Fruit fly (Drosophila melanogaster): ENCODE measurements around the gene NetA.

NetA gene

DNA sequence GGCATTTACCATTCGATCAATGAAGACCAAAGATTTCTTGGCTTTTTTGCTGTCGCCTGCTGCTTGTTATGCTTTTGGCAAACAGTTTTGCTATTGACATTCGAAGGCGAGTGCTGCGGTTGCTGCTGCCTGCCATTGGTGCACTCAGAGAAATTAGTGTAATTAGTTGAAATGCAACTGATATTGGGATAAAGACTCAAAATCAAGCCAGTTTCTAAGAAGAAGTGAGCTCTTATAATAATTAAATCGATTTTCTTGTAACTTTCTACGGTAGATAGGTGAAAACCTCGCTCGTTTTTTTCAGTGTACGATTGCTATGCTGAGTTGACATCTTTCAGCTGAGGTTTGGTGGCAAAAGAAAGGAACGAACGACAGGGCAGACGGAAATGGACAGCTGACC, 32.3 kb downstream of the NetA start (continued):
- TF ChIP-seq hb (GFP tag; IDR thresholded peaks at IDR 0.05; ENCODE audit: partially characterized antibody) (no peak), CG18476 (GFP tag; optimal IDR thresholded peaks at IDR 0.05) (no peak), CG17361 (GFP tag; IDR thresholded peaks at IDR 0.05) (no peak), CG6791 (GFP tag; IDR thresholded peaks at IDR 0.05; ENCODE audit: partially characterized antibody) (no peak), CG34422 (GFP tag; IDR thresholded peaks at IDR 0.05) (0 out of 3 replicates have a peak, but pooled peaks have one; percentile 11), Eip74EF (GFP tag; optimal IDR thresholded peaks at IDR 0.05) (no peak), gro (GFP tag; optimal IDR thresholded peaks at IDR 0.05) (no peak), CG17359 (tag; optimal IDR thresholded peaks at IDR 0.05) (peak; percentile 16), Sox102F (GFP tag; optimal IDR thresholded peaks at IDR 0.05) (peak; percentile 24), emc (GFP tag; optimal IDR thresholded peaks at IDR 0.05) (no peak), CG8944 (GFP tag; optimal IDR thresholded peaks at IDR 0.05) (no peak), trh (GFP tag; optimal IDR thresholded peaks at IDR 0.05) (no peak), CG15601 (tag; optimal IDR thresholded peaks at IDR 0.05) (no peak), CG8281 (tag; optimal IDR thresholded peaks at IDR 0.05) (no peak), CG11456 (GFP tag; IDR thresholded peaks at IDR 0.05) (no peak), CG30020 (tag; optimal IDR thresholded peaks at IDR 0.05) (no peak), CG1603 (tag; optimal IDR thresholded peaks at IDR 0.05) (peak; percentile 36), hbn (GFP tag; IDR thresholded peaks at IDR 0.05; ENCODE audit: partially characterized antibody) (no peak), CG18011 (GFP tag; optimal IDR thresholded peaks at IDR 0.05) (no peak), nmo (GFP tag; optimal IDR thresholded peaks at IDR 0.05) (no peak), her (GFP tag; optimal IDR thresholded peaks at IDR 0.05) (no peak), CG14965 (GFP tag; optimal IDR thresholded peaks at IDR 0.05; ENCODE audit: borderline replicate concordance) (no peak), ase (GFP tag; IDR thresholded peaks at IDR 0.05) (no peak), CG17568 (GFP tag; optimal IDR thresholded peaks at IDR 0.05) (no peak), CG3065 (GFP tag; optimal IDR thresholded peaks at IDR 0.05) (no peak), CG30403 (GFP tag; optimal IDR thresholded peaks at IDR 0.05) (no peak), dmrt11E (tag; optimal IDR thresholded peaks at IDR 0.05) (no peak), crc (GFP tag; optimal IDR thresholded peaks at IDR 0.05) (no peak), CG6689 (GFP tag; IDR thresholded peaks at IDR 0.05) (peak; percentile 18; the same call in 1 of the 2 replicates), ash1 (GFP tag; optimal IDR thresholded peaks at IDR 0.05) (no peak), Lhr (GFP tag; optimal IDR thresholded peaks at IDR 0.05) (no peak), CG34224 (GFP tag; IDR thresholded peaks at IDR 0.05; ENCODE audit: partially characterized antibody) (no peak), CG15269 (tag; optimal IDR thresholded peaks at IDR 0.05) (no peak), CG17802 (tag; optimal IDR thresholded peaks at IDR 0.05) (no peak), Mes4 (GFP tag; optimal IDR thresholded peaks at IDR 0.05) (no peak), sens-2 (GFP tag; IDR thresholded peaks at IDR 0.05) (no peak), Lim3 (GFP tag; IDR thresholded peaks at IDR 0.05) (no peak), CG18619 (GFP tag; optimal IDR thresholded peaks at IDR 0.05) (no peak), CG31224 (GFP tag; IDR thresholded peaks at IDR 0.05) (no peak), bigmax (GFP tag; optimal IDR thresholded peaks at IDR 0.05) (no peak), CG13287 (GFP tag; IDR thresholded peaks at IDR 0.05; ENCODE audit: partially characterized antibody) (no peak), CG5245 (GFP tag; optimal IDR thresholded peaks at IDR 0.05) (no peak), CG4617 (GFP tag; optimal IDR thresholded peaks at IDR 0.05; ENCODE audit: borderline replicate concordance) (no peak), zf30C (GFP tag; optimal IDR thresholded peaks at IDR 0.05) (no peak), ind (GFP tag; optimal IDR thresholded peaks at IDR 0.05) (peak; percentile 4), croc (GFP tag; conservative IDR thresholded peaks at IDR 0.05) (no peak), CG8765 (GFP tag; IDR thresholded peaks at IDR 0.05) (no peak), fd64A (GFP tag; optimal IDR thresholded peaks at IDR 0.05) (no peak), CG6683 (GFP tag; optimal IDR thresholded peaks at IDR 0.05) (no peak), sc (optimal IDR thresholded peaks at IDR 0.05) (no peak), sc (GFP tag; optimal IDR thresholded peaks at IDR 0.05) (no peak)
